Worm (Caenorhabditis elegans): ENCODE results near the gene srz-11.

DNA sequence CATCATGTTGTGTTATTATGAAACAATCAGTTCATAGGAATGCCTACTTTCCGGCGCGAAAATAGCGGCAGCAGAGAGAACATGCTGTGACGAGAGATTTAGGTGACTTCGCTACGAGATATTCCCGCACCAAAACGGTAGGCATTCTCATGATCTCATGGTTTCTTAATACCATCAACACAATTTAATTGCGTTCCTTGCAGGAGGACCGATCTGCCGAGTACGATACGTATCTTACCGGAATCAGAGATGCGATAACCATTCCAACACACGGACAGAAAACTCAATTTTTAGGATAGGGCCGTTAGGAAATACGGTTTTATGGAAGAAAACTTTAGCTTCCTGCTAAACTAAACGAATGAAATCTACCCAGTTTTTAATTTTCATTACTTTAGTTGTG is 14.1 kb upstream of the srz-11 start, which contains the start of gene T09F5.1:
- TF ChIP-seq pes-1 (GFP tag; IDR thresholded peaks at IDR 0.05) (no peak), ama-1 (optimal IDR thresholded peaks at IDR 0.05) (no peak), hmg-4 (GFP tag; optimal IDR thresholded peaks at IDR 0.05) (no peak), hnd-1 (tag; optimal IDR thresholded peaks at IDR 0.05) (no peak)

Data from whole organism, early embryonic.